Fruit fly (Drosophila melanogaster) whole organism, wandering third instar larva: ENCODE results near the gene Ublcp1.

Experiments used
- Abd-B ChIP-seq: fragments of >200 bp; optimal IDR thresholded peaks from 2 replicates; lab custom pipeline; 2017; ENCODE audit warnings: missing biosample characterization, missing genetic modification characterization
- CG32264 ChIP-seq: fragments of 200-800 bp; sonication (Bioruptor generic); optimal IDR thresholded peaks from 2 replicates; lab custom pipeline; 2016; ENCODE audit warnings: missing biosample characterization, missing genetic modification characterization
- CG9705 ChIP-seq: fragments of 200-800 bp; sonication (Bioruptor generic); optimal IDR thresholded peaks from 2 replicates; lab custom pipeline; 2018; ENCODE audit warnings: missing biosample characterization, mild to moderate bottlenecking, missing genetic modification characterization
- CrebA ChIP-seq: fragments of 200-800 bp; sonication (Bioruptor generic); optimal IDR thresholded peaks from 2 replicates; lab custom pipeline; 2016; ENCODE audit warnings: missing biosample characterization, mild to moderate bottlenecking, missing genetic modification characterization, borderline replicate concordance
- Dfd ChIP-seq: fragments of >200 bp; optimal IDR thresholded peaks from 2 replicates; lab custom pipeline; 2017; ENCODE audit warnings: missing biosample characterization, missing genetic modification characterization
- Dif ChIP-seq: fragments of 200-275, 200-300 bp; sonication (Bioruptor generic); optimal IDR thresholded peaks from 2 replicates; lab custom pipeline; 2018; ENCODE audit warnings: missing biosample characterization, missing genetic modification characterization; ENCODE audit not compliant: partially characterized antibody
- GATAd ChIP-seq: sonication (Bioruptor generic); optimal IDR thresholded peaks from 2 replicates; lab custom pipeline; 2016; ENCODE audit warnings: missing biosample characterization, missing genetic modification characterization
- HLH106 ChIP-seq: fragments of 200-800 bp; optimal IDR thresholded peaks from 3 replicates; lab custom pipeline; 2019; ENCODE audit warnings: missing biosample characterization, mild to moderate bottlenecking, missing genetic modification characterization, moderate library complexity
- Hr78 ChIP-seq: fragments of >200 bp; optimal IDR thresholded peaks from 2 replicates; lab custom pipeline; 2017; ENCODE audit warnings: missing biosample characterization, missing genetic modification characterization
- Hr83 ChIP-seq: fragments of 200-300 bp; sonication (Bioruptor generic); optimal IDR thresholded peaks from 2 replicates; lab custom pipeline; 2016; ENCODE audit warnings: missing biosample characterization, mild to moderate bottlenecking, missing genetic modification characterization, moderate library complexity; ENCODE audit not compliant: poor library complexity, severe bottlenecking
- Mio ChIP-seq: sonication (Bioruptor generic); optimal IDR thresholded peaks from 2 replicates; lab custom pipeline; 2016; ENCODE audit warnings: missing biosample characterization, missing genetic modification characterization
- N ChIP-seq: fragments of >200 bp; optimal IDR thresholded peaks from 2 replicates; lab custom pipeline; 2018; ENCODE audit warnings: missing biosample characterization, missing external identifiers, missing genetic modification characterization
- OdsH ChIP-seq: fragments of 200-800 bp; sonication (Bioruptor generic); optimal IDR thresholded peaks from 2 replicates; lab custom pipeline; 2016; ENCODE audit warnings: missing biosample characterization, mild to moderate bottlenecking, missing genetic modification characterization
- Rel ChIP-seq, 2 experiments: fragments of 200-800 bp; sonication (Bioruptor generic) in 1 of 2; optimal IDR thresholded peaks; 2 replicates in 1 of 2; 3 replicates in 1 of 2; lab custom pipeline; 2016 to 2019; ENCODE audit warnings: mild to moderate bottlenecking in 2 of 2, missing biosample characterization in 2 of 2, missing genetic modification characterization in 2 of 2, moderate library complexity in 1 of 2
- Sp1 ChIP-seq: fragments of 200-800 bp; sonication (Bioruptor generic); optimal IDR thresholded peaks from 3 replicates; lab custom pipeline; 2019; ENCODE audit warnings: missing biosample characterization, mild to moderate bottlenecking, missing genetic modification characterization, moderate library complexity
- Vsx2 ChIP-seq: fragments of 200-300, 225-300 bp; sonication (Bioruptor generic); optimal IDR thresholded peaks from 2 replicates; lab custom pipeline; 2018; ENCODE audit warnings: missing biosample characterization, missing genetic modification characterization; ENCODE audit not compliant: partially characterized antibody
- br ChIP-seq: fragments of 200-800 bp; sonication (Bioruptor generic); optimal IDR thresholded peaks from 2 replicates; lab custom pipeline; 2016; ENCODE audit warnings: missing biosample characterization, missing genetic modification characterization
- brk ChIP-seq: fragments of 200-800 bp; sonication (Bioruptor generic); optimal IDR thresholded peaks from 2 replicates; lab custom pipeline; 2016; ENCODE audit warnings: missing biosample characterization, mild to moderate bottlenecking, missing genetic modification characterization
- dl ChIP-seq, 2 experiments: fragments of 175-275, 200-275 bp in 1 of 2; fragments of 200-275 bp in 1 of 2; sonication (Bioruptor generic); optimal IDR thresholded peaks; lab custom pipeline; 2018; ENCODE audit warnings: mild to moderate bottlenecking in 2 of 2, missing biosample characterization in 2 of 2, missing genetic modification characterization in 2 of 2, moderate library complexity in 2 of 2; ENCODE audit not compliant: partially characterized antibody in 2 of 2, insufficient read depth in 1 of 2
- dmrt93B ChIP-seq: fragments of 200-800 bp; sonication (Bioruptor generic); optimal IDR thresholded peaks from 2 replicates; lab custom pipeline; 2018; ENCODE audit warnings: missing biosample characterization, mild to moderate bottlenecking, missing genetic modification characterization
- dsf ChIP-seq: sonication (Bioruptor generic); optimal IDR thresholded peaks from 2 replicates; lab custom pipeline; 2016; ENCODE audit warnings: missing biosample characterization, missing genetic modification characterization, borderline replicate concordance
- ey ChIP-seq: fragments of 200-800 bp; sonication (Bioruptor generic); optimal IDR thresholded peaks from 2 replicates; lab custom pipeline; 2016; ENCODE audit warnings: missing biosample characterization, missing genetic modification characterization
- foxo ChIP-seq, 2 experiments: fragments of 200-800 bp; sonication (Bioruptor generic); optimal IDR thresholded peaks; 2 replicates in 1 of 2; 3 replicates in 1 of 2; lab custom pipeline; 2016 to 2017; ENCODE audit warnings: missing biosample characterization in 2 of 2, missing genetic modification characterization in 2 of 2
- h ChIP-seq: fragments of 200-800 bp; sonication (Bioruptor generic); optimal IDR thresholded peaks from 3 replicates; lab custom pipeline; 2016; ENCODE audit warnings: missing biosample characterization, mild to moderate bottlenecking, missing genetic modification characterization
- jim ChIP-seq: fragments of 175-275, 200-325 bp; sonication (Bioruptor generic); optimal IDR thresholded peaks from 2 replicates; lab custom pipeline; 2016; ENCODE audit warnings: missing biosample characterization, mild to moderate bottlenecking, missing genetic modification characterization
- lola ChIP-seq: fragments of >200 bp; optimal IDR thresholded peaks from 2 replicates; lab custom pipeline; 2017; ENCODE audit warnings: missing biosample characterization, missing genetic modification characterization
- pan ChIP-seq: fragments of >200 bp; optimal IDR thresholded peaks from 2 replicates; lab custom pipeline; 2017
- psq ChIP-seq: fragments of 200-800 bp; sonication (Bioruptor generic); optimal IDR thresholded peaks from 3 replicates; lab custom pipeline; 2017; ENCODE audit warnings: missing biosample characterization, mild to moderate bottlenecking, missing genetic modification characterization, moderate library complexity
- rgr ChIP-seq: fragments of 200-800 bp; sonication (Bioruptor generic); optimal IDR thresholded peaks from 3 replicates; lab custom pipeline; 2016; ENCODE audit warnings: missing biosample characterization, mild to moderate bottlenecking, missing genetic modification characterization
- sage ChIP-seq: fragments of 200-800 bp; sonication (Bioruptor generic); optimal IDR thresholded peaks from 2 replicates; lab custom pipeline; 2016; ENCODE audit warnings: missing biosample characterization, mild to moderate bottlenecking, missing genetic modification characterization
- sv ChIP-seq: fragments of 200-800 bp; sonication (Bioruptor generic); optimal IDR thresholded peaks from 3 replicates; lab custom pipeline; 2016; ENCODE audit warnings: missing biosample characterization, missing genetic modification characterization
- tai ChIP-seq: sonication (Bioruptor generic); optimal IDR thresholded peaks from 2 replicates; lab custom pipeline; 2016; ENCODE audit warnings: missing biosample characterization, missing genetic modification characterization
- usp ChIP-seq: fragments of >200 bp; optimal IDR thresholded peaks from 2 replicates; lab custom pipeline; 2017; ENCODE audit warnings: missing biosample characterization, missing genetic modification characterization
- woc ChIP-seq: sonication (Bioruptor generic); optimal IDR thresholded peaks from 2 replicates; lab custom pipeline; 2016; ENCODE audit warnings: missing biosample characterization, mild to moderate bottlenecking, missing genetic modification characterization

Gene Ublcp1

DNA sequence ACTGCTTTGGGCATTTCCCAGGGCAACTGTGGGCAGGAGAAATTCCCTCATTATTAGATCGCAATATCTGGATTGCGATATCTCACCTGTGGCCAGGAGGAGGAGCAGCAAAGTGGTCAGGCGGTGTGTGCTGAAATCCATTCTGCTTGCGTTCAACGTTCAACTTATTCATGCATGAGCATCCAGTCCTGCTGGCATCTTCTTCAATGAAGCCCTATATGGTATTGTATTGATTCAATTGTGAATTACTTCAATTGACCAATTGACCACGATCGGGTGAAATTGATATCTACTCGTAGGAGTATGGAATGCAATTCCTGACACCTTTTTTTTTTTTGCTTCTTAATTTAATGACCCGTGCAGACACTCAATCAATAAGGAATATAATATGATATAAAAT is 5.2 kb upstream of the Ublcp1 start:
- TF ChIP-seq dmrt93B (GFP tag; lab: Kevin White, UChicago) (no peak), usp (GFP tag; lab: Kevin White, UChicago) (no peak), jim (no peak), sv (no peak)

DNA sequence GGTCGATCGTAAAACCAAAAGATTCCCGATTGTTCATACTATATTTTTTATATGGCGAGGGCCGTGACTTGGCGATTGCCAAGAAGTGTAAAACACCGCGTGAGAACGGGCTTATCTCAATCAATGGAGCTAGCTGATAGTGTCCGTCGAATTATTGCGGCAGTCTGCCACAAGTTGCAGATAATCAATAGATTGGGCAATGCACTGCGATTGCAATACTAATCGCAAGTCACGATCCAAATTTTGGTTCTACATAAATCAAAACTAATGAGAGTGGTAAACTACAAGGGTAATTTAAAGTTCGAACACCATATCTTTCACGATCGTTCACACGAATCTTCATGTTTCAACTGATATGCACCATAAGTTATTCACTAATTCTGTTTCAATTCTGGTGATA is 4.5 kb upstream of the Ublcp1 start:
- TF ChIP-seq Rel (GFP tag; optimal IDR thresholded peaks at IDR 0.05; lab: Kevin White, UChicago) (no peak), Rel (tag; optimal IDR thresholded peaks at IDR 0.05; lab: Kevin White, UChicago) (peak; percentile 30), rgr (GFP tag; lab: Kevin White, UChicago) (no peak)

dm6 chr3R:23057390-23057789 is 3.9 kb upstream of the Ublcp1 start:
- TF ChIP-seq Abd-B (GFP tag; lab: Kevin White, UChicago) = no peak
- TF ChIP-seq Dif (GFP tag; lab: Kevin White, UChicago) = peak; percentile 17
- no peak for TF ChIP-seq tai

DNA sequence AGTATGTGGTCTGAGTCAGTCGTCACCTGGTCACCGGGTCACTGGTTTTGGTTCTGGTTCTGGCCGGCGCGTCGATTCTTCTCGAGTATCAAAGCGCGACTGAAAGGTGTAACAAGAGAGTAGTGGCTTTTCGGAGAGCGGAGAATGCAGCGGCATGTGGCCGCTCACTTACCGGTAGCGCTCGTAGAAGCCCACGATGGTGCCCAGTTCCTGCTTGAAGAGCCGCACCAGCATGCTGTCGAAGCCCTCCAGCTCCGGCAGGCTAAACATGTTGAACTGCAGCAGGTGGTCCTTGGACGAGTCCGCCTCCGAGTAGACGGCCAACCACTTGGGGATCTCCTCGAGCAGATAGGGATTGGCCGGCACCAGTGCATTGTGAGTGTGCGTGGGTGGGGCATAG is 2.4 kb upstream of the Ublcp1 start, which contains the start of gene Ctns:
Gene Ctns (minus strand): TSS at position 101 of the 400 bp plus-strand sequence.
- TF ChIP-seq rgr (GFP tag; lab: Kevin White, UChicago) = no peak
- no peak for TF ChIP-seq h
- TF ChIP-seq jim = no peak
- TF ChIP-seq sage (GFP tag; lab: Kevin White, UChicago) = no peak
- no peak for TF ChIP-seq Mio (GFP tag; lab: Kevin White, UChicago)
- TF ChIP-seq brk (GFP tag; lab: Kevin White, UChicago) = no peak
- TF ChIP-seq dl (GFP tag; optimal IDR thresholded peaks at IDR 0.05; lab: Kevin White, UChicago; ENCODE audit: insufficient read depth in 1 of 2, partially characterized antibody in 2 of 2) = no peak
- TF ChIP-seq lola (GFP tag; lab: Kevin White, UChicago) = no peak
- no peak for TF ChIP-seq br (GFP tag; lab: Kevin White, UChicago)
- no peak for TF ChIP-seq Hr83 (GFP tag; lab: Kevin White, UChicago)
- TF ChIP-seq Vsx2 (GFP tag; lab: Kevin White, UChicago) = no peak

dm6 chr3R:23060166-23060565 is 1.1 kb upstream of the Ublcp1 start:
- no peak for TF ChIP-seq jim
- no peak for TF ChIP-seq Vsx2 (GFP tag; lab: Kevin White, UChicago)
- TF ChIP-seq GATAd = no peak
- TF ChIP-seq sage (GFP tag; lab: Kevin White, UChicago) = no peak
- no peak for TF ChIP-seq dl (GFP tag; optimal IDR thresholded peaks at IDR 0.05; lab: Kevin White, UChicago; ENCODE audit: insufficient read depth in 1 of 2, partially characterized antibody in 2 of 2)
- TF ChIP-seq foxo (GFP tag; optimal IDR thresholded peaks at IDR 0.05; lab: Kevin White, UChicago) = no peak
- TF ChIP-seq N (GFP tag; lab: Kevin White, UChicago) = no peak
- no peak for TF ChIP-seq br (GFP tag; lab: Kevin White, UChicago)
- TF ChIP-seq Mio (GFP tag; lab: Kevin White, UChicago) = no peak
- TF ChIP-seq woc (GFP tag; lab: Kevin White, UChicago) = no peak
- TF ChIP-seq psq = no peak
- no peak for TF ChIP-seq Hr78 (GFP tag; lab: Kevin White, UChicago)
- TF ChIP-seq HLH106 = no peak
- no peak for TF ChIP-seq Sp1 (GFP tag; lab: Kevin White, UChicago)
- TF ChIP-seq Dfd = no peak
- TF ChIP-seq sv = no peak
- TF ChIP-seq rgr (GFP tag; lab: Kevin White, UChicago) = no peak
- TF ChIP-seq Hr83 (GFP tag; lab: Kevin White, UChicago) = no peak
- TF ChIP-seq Abd-B (GFP tag; lab: Kevin White, UChicago) = no peak
- no peak for TF ChIP-seq dsf

- no peak for TF ChIP-seq ey (GFP tag; lab: Kevin White, UChicago)
- no peak for TF ChIP-seq brk (GFP tag; lab: Kevin White, UChicago)
- peak; percentile 43 for TF ChIP-seq h
- no peak for TF ChIP-seq psq
- TF ChIP-seq GATAd = no peak
- no peak for TF ChIP-seq CG9705 (GFP tag; lab: Kevin White, UChicago)
- TF ChIP-seq Abd-B (GFP tag; lab: Kevin White, UChicago) = no peak
- no peak for TF ChIP-seq woc (GFP tag; lab: Kevin White, UChicago)
- no peak for TF ChIP-seq jim
- no peak for TF ChIP-seq Hr83 (GFP tag; lab: Kevin White, UChicago)
- TF ChIP-seq Rel (GFP tag; optimal IDR thresholded peaks at IDR 0.05; lab: Kevin White, UChicago) = no peak
- no peak for TF ChIP-seq Rel (tag; optimal IDR thresholded peaks at IDR 0.05; lab: Kevin White, UChicago)
- TF ChIP-seq Dfd = no peak
- no peak for TF ChIP-seq pan
- TF ChIP-seq CrebA (GFP tag; lab: Kevin White, UChicago) = no peak
- no peak for TF ChIP-seq dsf
- no peak for TF ChIP-seq Dif (GFP tag; lab: Kevin White, UChicago)
- TF ChIP-seq dl (GFP tag; optimal IDR thresholded peaks at IDR 0.05; lab: Kevin White, UChicago; ENCODE audit: insufficient read depth in 1 of 2, partially characterized antibody in 2 of 2) = no peak
- peak; percentile 35 for TF ChIP-seq HLH106
- TF ChIP-seq OdsH = peak; percentile 3
- peak; percentile 29 for TF ChIP-seq sv
- TF ChIP-seq CG32264 = no peak
- TF ChIP-seq Vsx2 (GFP tag; lab: Kevin White, UChicago) = no peak
- TF ChIP-seq sage (GFP tag; lab: Kevin White, UChicago) = no peak
- no peak for TF ChIP-seq lola (GFP tag; lab: Kevin White, UChicago)
- no peak for TF ChIP-seq N (GFP tag; lab: Kevin White, UChicago)
Measured at dm6 chr3R:23067209-23067826, 6.0 kb downstream of the Ublcp1 start, which contains the start of gene CG17111. TSS of gene CG17111 (minus strand) at chr3R:23067259.
